Worm (Caenorhabditis elegans): ENCODE results near the gene srbc-60.

The srbc-60 gene

ce11 chrV:777285-777684 lies 2.8 kb upstream of the srbc-60 start, which contains the start of gene R09E12.9:
Gene R09E12.9 (plus strand): TSS chrV:777600.
- no peak for TF ChIP-seq ceh-9 (tag; optimal IDR thresholded peaks at IDR 0.05)
- TF ChIP-seq nhr-23 (tag; optimal IDR thresholded peaks at IDR 0.05) = peak; percentile 45
- TF ChIP-seq skn-1 (tag; optimal IDR thresholded peaks at IDR 0.05) = no peak
- TF ChIP-seq nhr-77 (tag; optimal IDR thresholded peaks at IDR 0.05) = peak; percentile 94
- TF ChIP-seq elt-1 (tag; optimal IDR thresholded peaks at IDR 0.05) = peak; percentile 50
- TF ChIP-seq nhr-25 (tag; optimal IDR thresholded peaks at IDR 0.05) = peak; percentile 34
- TF ChIP-seq nfya-1 (tag; optimal IDR thresholded peaks at IDR 0.05; ENCODE audit: insufficient read depth) = peak; percentile 31
- TF ChIP-seq lin-15B (tag; optimal IDR thresholded peaks at IDR 0.05) = peak; percentile 15
- TF ChIP-seq ceh-16 (tag; optimal IDR thresholded peaks at IDR 0.05) = no peak
- peak; percentile 81 for TF ChIP-seq nhr-76 (tag; optimal IDR thresholded peaks at IDR 0.05)
- no peak for TF ChIP-seq R02D3.7 (tag; optimal IDR thresholded peaks at IDR 0.05)

ce11 chrV:778339-778738 lies 1.8 kb upstream of the srbc-60 start, which contains the start of gene srbc-59:
Gene srbc-59 (plus strand): TSS chrV:778639.
- no peak for TF ChIP-seq ztf-4 (tag; optimal IDR thresholded peaks at IDR 0.05)
- no peak for TF ChIP-seq elt-1 (tag; optimal IDR thresholded peaks at IDR 0.05)
- no peak for TF ChIP-seq mml-1 (tag; optimal IDR thresholded peaks at IDR 0.05)
- no peak for TF ChIP-seq lin-39 (tag; optimal IDR thresholded peaks at IDR 0.05)
- TF ChIP-seq ZK546.5 (tag; optimal IDR thresholded peaks at IDR 0.05) = no peak
- no peak for TF ChIP-seq fkh-10 (GFP tag; optimal IDR thresholded peaks at IDR 0.05)
- no peak for TF ChIP-seq pqm-1 (tag; optimal IDR thresholded peaks at IDR 0.05)
- TF ChIP-seq unc-39 (tag; optimal IDR thresholded peaks at IDR 0.05) = no peak
- no peak for TF ChIP-seq skn-1 (tag; optimal IDR thresholded peaks at IDR 0.05)
- no peak for TF ChIP-seq nhr-77 (tag; optimal IDR thresholded peaks at IDR 0.05)
- TF ChIP-seq fos-1 (tag; optimal IDR thresholded peaks at IDR 0.05) = no peak

ce11 chrV:782432-782831 lies 2.3 kb downstream of the srbc-60 start, which contains the start of gene srab-16:
Gene srab-16 (plus strand): TSS chrV:782732.
- TF ChIP-seq pha-4 (tag; optimal IDR thresholded peaks at IDR 0.05) = no peak
- TF ChIP-seq ceh-9 (tag; optimal IDR thresholded peaks at IDR 0.05) = no peak
- TF ChIP-seq mml-1 (tag; optimal IDR thresholded peaks at IDR 0.05) = no peak
- TF ChIP-seq nhr-43 (tag; optimal IDR thresholded peaks at IDR 0.05; ENCODE audit: poor library complexity, severe bottlenecking) = no peak
- TF ChIP-seq elt-3 (tag; optimal IDR thresholded peaks at IDR 0.05) = no peak
- no peak for TF ChIP-seq ZK546.5 (tag; optimal IDR thresholded peaks at IDR 0.05)
- TF ChIP-seq nhr-23 (tag; optimal IDR thresholded peaks at IDR 0.05) = no peak
- no peak for TF ChIP-seq unc-62 (GFP tag; optimal IDR thresholded peaks at IDR 0.05)
- no peak for TF ChIP-seq jun-1 (tag; optimal IDR thresholded peaks at IDR 0.05)
- no peak for TF ChIP-seq elt-1 (tag; optimal IDR thresholded peaks at IDR 0.05)
- no peak for TF ChIP-seq nhr-76 (tag; optimal IDR thresholded peaks at IDR 0.05)
- TF ChIP-seq elt-2 (tag; optimal IDR thresholded peaks at IDR 0.05) = no peak
- TF ChIP-seq egl-27 (tag; optimal IDR thresholded peaks at IDR 0.05) = no peak
- TF ChIP-seq fkh-2 (tag; optimal IDR thresholded peaks at IDR 0.05) = no peak
- TF ChIP-seq ztf-4 (tag; optimal IDR thresholded peaks at IDR 0.05) = no peak
- TF ChIP-seq mdl-1 (tag; optimal IDR thresholded peaks at IDR 0.05) = no peak
- TF ChIP-seq daf-12 (tag; optimal IDR thresholded peaks at IDR 0.05) = no peak
- TF ChIP-seq lin-15B (tag; optimal IDR thresholded peaks at IDR 0.05) = no peak

ce11 chrV:794092-794491 lies 14.0 kb downstream of the srbc-60 start:
- TF ChIP-seq lin-39 (tag; optimal IDR thresholded peaks at IDR 0.05) (no peak), egl-27 (tag; optimal IDR thresholded peaks at IDR 0.05) (no peak), ama-1 (optimal IDR thresholded peaks at IDR 0.05) (no peak), unc-39 (tag; optimal IDR thresholded peaks at IDR 0.05) (no peak), ceh-82 (tag; optimal IDR thresholded peaks at IDR 0.05) (no peak), nhr-12 (tag; optimal IDR thresholded peaks at IDR 0.05) (no peak), nhr-23 (tag; optimal IDR thresholded peaks at IDR 0.05) (no peak), pha-4 (tag; optimal IDR thresholded peaks at IDR 0.05) (no peak), nhr-28 (tag; optimal IDR thresholded peaks at IDR 0.05) (no peak), ceh-16 (tag; optimal IDR thresholded peaks at IDR 0.05) (no peak), egl-5 (tag; optimal IDR thresholded peaks at IDR 0.05) (no peak), fos-1 (tag; optimal IDR thresholded peaks at IDR 0.05) (no peak), ztf-11 (tag; optimal IDR thresholded peaks at IDR 0.05) (no peak), nhr-237 (tag; optimal IDR thresholded peaks at IDR 0.05) (no peak), zag-1 (tag; optimal IDR thresholded peaks at IDR 0.05) (no peak), nhr-76 (tag; optimal IDR thresholded peaks at IDR 0.05) (no peak), nhr-11 (tag; optimal IDR thresholded peaks at IDR 0.05) (no peak)

Data from whole organism, L3 larva.